Fruit fly (Drosophila melanogaster) whole organism, embryonic: Measurements from ENCODE around the gene CG31100.

Source experiments
- Aef1 ChIP-seq: fragments of 200-800 bp; sonication (Bioruptor generic); IDR thresholded peaks from 3 replicates; pipeline ENCODE4 v1.3.6; 2022; ENCODE audit warnings: missing biosample characterization, missing genetic modification characterization
- Atf-2 ChIP-seq: fragments of 200-800 bp; sonication (Bioruptor generic); optimal IDR thresholded peaks from 2 replicates; lab custom pipeline; 2016; ENCODE audit warnings: missing biosample characterization, missing genetic modification characterization
- Awh ChIP-seq: fragments of 200-800 bp; sonication (Bioruptor generic); IDR thresholded peaks from 2 replicates; pipeline ENCODE4, ENCODE4 v1.3.6; 2022; ENCODE audit warnings: missing biosample characterization, missing genetic modification characterization
- B-H2 ChIP-seq: fragments of 200-800 bp; sonication (Bioruptor generic); optimal IDR thresholded peaks from 2 replicates; lab custom pipeline; 2018; ENCODE audit warnings: missing biosample characterization, mild to moderate bottlenecking, missing genetic modification characterization
- CG11085 ChIP-seq: fragments of 200-800 bp; sonication (Bioruptor generic); IDR thresholded peaks from 2 replicates; pipeline ENCODE4 v1.3.6; 2022; ENCODE audit warnings: missing biosample characterization, missing genetic modification characterization
- CG12299 ChIP-seq: fragments of 200-800 bp; sonication (Bioruptor generic); optimal IDR thresholded peaks from 2 replicates; lab custom pipeline; 2018; ENCODE audit warnings: missing biosample characterization, mild to moderate bottlenecking, missing genetic modification characterization
- CG14860 ChIP-seq: fragments of 200-800 bp; sonication (Bioruptor generic); IDR thresholded peaks from 3 replicates; pipeline ENCODE4 v1.3.6; 2022; ENCODE audit warnings: missing biosample characterization, missing genetic modification characterization; ENCODE audit not compliant: partially characterized antibody
- CG1832 ChIP-seq: fragments of 200-800 bp; sonication (Bioruptor generic); optimal IDR thresholded peaks from 2 replicates; lab custom pipeline; 2017; ENCODE audit warnings: missing biosample characterization, mild to moderate bottlenecking, missing genetic modification characterization, inconsistent platforms
- CG18476 ChIP-seq: fragments of 200-800 bp; sonication (Bioruptor generic); optimal IDR thresholded peaks from 2 replicates; lab custom pipeline; 2016; ENCODE audit warnings: missing biosample characterization, mild to moderate bottlenecking, missing genetic modification characterization
- CG18619 ChIP-seq: fragments of 200-800 bp; sonication (Bioruptor generic); optimal IDR thresholded peaks from 3 replicates; lab custom pipeline; 2017; ENCODE audit warnings: missing biosample characterization, mild to moderate bottlenecking, missing genetic modification characterization
- CG30020 ChIP-seq: fragments of 200-800 bp; optimal IDR thresholded peaks from 2 replicates; lab custom pipeline; 2019; ENCODE audit warnings: missing biosample characterization, mild to moderate bottlenecking, missing genetic modification characterization, moderate library complexity
- CG3995 ChIP-seq: fragments of 200-800 bp; sonication (Bioruptor generic); optimal IDR thresholded peaks from 3 replicates; lab custom pipeline; 2016; ENCODE audit warnings: missing biosample characterization, missing genetic modification characterization
- CG4820 ChIP-seq: fragments of 200-800 bp; sonication (Bioruptor generic); optimal IDR thresholded peaks from 3 replicates; lab custom pipeline; 2016; ENCODE audit warnings: missing biosample characterization, missing genetic modification characterization
- CG5245 ChIP-seq: fragments of 200-800 bp; sonication (Bioruptor generic); optimal IDR thresholded peaks from 3 replicates; lab custom pipeline; 2016; ENCODE audit warnings: missing biosample characterization, missing genetic modification characterization
- CG6254 ChIP-seq: fragments of 200-800 bp; sonication (Bioruptor generic); optimal IDR thresholded peaks from 3 replicates; lab custom pipeline; 2017; ENCODE audit warnings: mild to moderate bottlenecking, missing biosample characterization, missing genetic modification reagents, missing genetic modification characterization
- CG6689 ChIP-seq: fragments of 200-800 bp; sonication (Bioruptor generic); IDR thresholded peaks from 2 replicates; pipeline ENCODE4 v1.3.6; 2022; ENCODE audit warnings: missing biosample characterization, missing genetic modification characterization
- CG6765 ChIP-seq: fragments of 200-800 bp; sonication (Bioruptor generic); optimal IDR thresholded peaks from 3 replicates; lab custom pipeline; 2017; ENCODE audit warnings: missing biosample characterization, mild to moderate bottlenecking, missing genetic modification characterization
- CG6854 ChIP-seq: fragments of 200-800 bp; sonication (Bioruptor generic); optimal IDR thresholded peaks from 3 replicates; lab custom pipeline; 2017; ENCODE audit warnings: missing biosample characterization, mild to moderate bottlenecking, missing genetic modification characterization
- CG8478 ChIP-seq: fragments of >200 bp; optimal IDR thresholded peaks from 2 replicates; lab custom pipeline; 2018
- CG8765 ChIP-seq: fragments of 200-800 bp; sonication (Bioruptor generic); IDR thresholded peaks from 2 replicates; pipeline ENCODE4 v1.3.6; 2022; ENCODE audit warnings: missing biosample characterization, missing genetic modification characterization
- Chrac-16 ChIP-seq: fragments of 200-800 bp; sonication (Bioruptor generic); optimal IDR thresholded peaks from 3 replicates; lab custom pipeline; 2016; ENCODE audit warnings: missing biosample characterization, missing genetic modification characterization
- CkIIα-i1 ChIP-seq: fragments of 200-800 bp; sonication (Bioruptor generic); IDR thresholded peaks from 2 replicates; pipeline ENCODE4 v1.3.6; 2022; ENCODE audit warnings: missing biosample characterization, missing genetic modification characterization
- CoRest ChIP-seq: fragments of 200-800 bp; sonication (Bioruptor generic); optimal IDR thresholded peaks from 3 replicates; lab custom pipeline; 2018; ENCODE audit warnings: missing biosample characterization, mild to moderate bottlenecking, missing genetic modification characterization, moderate library complexity
- Dp ChIP-seq: fragments of 200-800 bp; sonication (Bioruptor generic); optimal IDR thresholded peaks from 2 replicates; lab custom pipeline; 2018; ENCODE audit warnings: missing biosample characterization, mild to moderate bottlenecking, missing genetic modification characterization, moderate library complexity
- Elba2 ChIP-seq: fragments of 200-800 bp; sonication (Bioruptor generic); optimal IDR thresholded peaks from 3 replicates; lab custom pipeline; 2016; ENCODE audit warnings: missing biosample characterization, missing genetic modification characterization
- Ets97D ChIP-seq: fragments of 200-800 bp; sonication (Bioruptor generic); optimal IDR thresholded peaks from 3 replicates; lab custom pipeline; 2016; ENCODE audit warnings: missing biosample characterization, missing genetic modification characterization
- GATAe ChIP-seq: fragments of 200-800 bp; sonication (Bioruptor generic); conservative IDR thresholded peaks from 2 replicates; pipeline ENCODE4 v1.3.6; 2022; ENCODE audit warnings: missing biosample characterization, missing genetic modification characterization
- HLH4C ChIP-seq: fragments of 200-800 bp; sonication (Bioruptor generic); IDR thresholded peaks from 3 replicates; pipeline ENCODE4 v1.3.6; 2022; ENCODE audit warnings: missing biosample characterization, missing genetic modification characterization; ENCODE audit not compliant: partially characterized antibody
- HLH54F ChIP-seq: fragments of 200-800 bp; sonication (Bioruptor generic); optimal IDR thresholded peaks from 3 replicates; lab custom pipeline; 2016; ENCODE audit warnings: missing biosample characterization, missing genetic modification characterization
- Hr3 ChIP-seq: fragments of 200-800 bp; sonication (Bioruptor generic); optimal IDR thresholded peaks from 3 replicates; lab custom pipeline; 2016; ENCODE audit warnings: missing biosample characterization, missing genetic modification characterization
- Hr39 ChIP-seq: fragments of >200 bp; optimal IDR thresholded peaks from 2 replicates; lab custom pipeline; 2017
- Kr ChIP-seq: fragments of 200-800 bp; sonication (Bioruptor generic); optimal IDR thresholded peaks from 2 replicates; lab custom pipeline; 2017; ENCODE audit warnings: missing biosample characterization, mild to moderate bottlenecking, missing genetic modification characterization
- Lhr ChIP-seq: fragments of 200-800 bp; sonication (Bioruptor generic); optimal IDR thresholded peaks from 3 replicates; lab custom pipeline; 2017; ENCODE audit warnings: mild to moderate bottlenecking, missing biosample characterization, missing genetic modification reagents, missing genetic modification characterization
- Sin3A ChIP-seq: fragments of >200 bp; optimal IDR thresholded peaks from 2 replicates; lab custom pipeline; 2018
- Sox102F ChIP-seq: fragments of 200-800 bp; sonication (Bioruptor generic); optimal IDR thresholded peaks from 2 replicates; lab custom pipeline; 2018; ENCODE audit warnings: missing biosample characterization, mild to moderate bottlenecking, missing genetic modification characterization, moderate library complexity
- Spps ChIP-seq: fragments of 200-800 bp; sonication (Bioruptor generic); optimal IDR thresholded peaks from 2 replicates; lab custom pipeline; 2018; ENCODE audit warnings: missing biosample characterization, mild to moderate bottlenecking, missing genetic modification characterization
- Tbp ChIP-seq: fragments of >200 bp; optimal IDR thresholded peaks from 2 replicates; lab custom pipeline; 2018; ENCODE audit warnings: missing biosample characterization, missing genetic modification characterization
- bsh ChIP-seq, 2 experiments: fragments of 200-800 bp; sonication (Bioruptor generic); optimal IDR thresholded peaks; 2 replicates each; lab custom pipeline; 2017 to 2018; ENCODE audit warnings: mild to moderate bottlenecking in 2 of 2, missing biosample characterization in 2 of 2, missing genetic modification characterization in 2 of 2, moderate library complexity in 1 of 2
- ci ChIP-seq: fragments of 200-800 bp; sonication (Bioruptor generic); IDR thresholded peaks from 3 replicates; pipeline ENCODE4 v1.3.6; 2022; ENCODE audit warnings: missing biosample characterization, missing genetic modification characterization
- corto ChIP-seq: fragments of 200-800 bp; sonication (Bioruptor generic); optimal IDR thresholded peaks from 2 replicates; lab custom pipeline; 2016; ENCODE audit warnings: missing biosample characterization, mild to moderate bottlenecking, missing genetic modification characterization, moderate library complexity
- croc ChIP-seq: fragments of 200-800 bp; sonication (Bioruptor generic); conservative IDR thresholded peaks from 3 replicates; pipeline ENCODE4 v1.3.6; 2022; ENCODE audit warnings: missing biosample characterization, missing genetic modification characterization
- dimm ChIP-seq: fragments of 200-800 bp; sonication (Bioruptor generic); IDR thresholded peaks from 2 replicates; pipeline ENCODE4 v1.3.6; 2022; ENCODE audit warnings: missing biosample characterization, missing genetic modification characterization
- h ChIP-seq: fragments of >200 bp; optimal IDR thresholded peaks from 2 replicates; lab custom pipeline; 2017
- jumu ChIP-seq: fragments of 200-800 bp; sonication (Bioruptor generic); optimal IDR thresholded peaks from 3 replicates; lab custom pipeline; 2016; ENCODE audit warnings: missing biosample characterization, missing genetic modification characterization
- kah ChIP-seq: fragments of 200-800 bp; sonication (Bioruptor generic); optimal IDR thresholded peaks from 2 replicates; lab custom pipeline; 2018; ENCODE audit warnings: missing biosample characterization, mild to moderate bottlenecking, missing genetic modification characterization
- lov ChIP-seq, 2 experiments: fragments of 200-800 bp in 1 of 2; fragments of >200 bp in 1 of 2; sonication (Bioruptor generic) in 1 of 2; IDR thresholded peaks in 1 of 2; optimal IDR thresholded peaks in 1 of 2; 2 replicates in 1 of 2; 3 replicates in 1 of 2; pipeline versions ENCODE4 v1.3.6 to Lab custom; 2017 to 2022; ENCODE audit warnings: missing biosample characterization in 1 of 2, missing genetic modification characterization in 1 of 2
- peb ChIP-seq: fragments of 200-800 bp; sonication (Bioruptor generic); IDR thresholded peaks from 2 replicates; pipeline ENCODE4 v1.3.6; 2022; ENCODE audit warnings: missing biosample characterization, missing genetic modification characterization
- sens-2 ChIP-seq: fragments of 200-800 bp; sonication (Bioruptor generic); IDR thresholded peaks from 2 replicates; pipeline ENCODE4 v1.3.6; 2022; ENCODE audit warnings: missing biosample characterization, missing genetic modification characterization
- ssp ChIP-seq: fragments of 200-800 bp; sonication (Bioruptor generic); IDR thresholded peaks from 2 replicates; pipeline ENCODE4 v1.3.6; 2022; ENCODE audit warnings: missing biosample characterization, missing genetic modification characterization
- unc-4 ChIP-seq: fragments of 200-800 bp; sonication (Bioruptor generic); IDR thresholded peaks from 2 replicates; pipeline ENCODE4 v1.3.6; 2022; ENCODE audit warnings: missing biosample characterization, missing genetic modification characterization; ENCODE audit not compliant: partially characterized antibody
- vvl ChIP-seq: fragments of 200-800 bp; sonication (Bioruptor generic); IDR thresholded peaks from 2 replicates; pipeline ENCODE4 v1.3.6; 2022; ENCODE audit warnings: missing biosample characterization, missing genetic modification characterization
- yki ChIP-seq: fragments of >200 bp; optimal IDR thresholded peaks from 3 replicates; lab custom pipeline; 2018

The CG31100 gene

DNA sequence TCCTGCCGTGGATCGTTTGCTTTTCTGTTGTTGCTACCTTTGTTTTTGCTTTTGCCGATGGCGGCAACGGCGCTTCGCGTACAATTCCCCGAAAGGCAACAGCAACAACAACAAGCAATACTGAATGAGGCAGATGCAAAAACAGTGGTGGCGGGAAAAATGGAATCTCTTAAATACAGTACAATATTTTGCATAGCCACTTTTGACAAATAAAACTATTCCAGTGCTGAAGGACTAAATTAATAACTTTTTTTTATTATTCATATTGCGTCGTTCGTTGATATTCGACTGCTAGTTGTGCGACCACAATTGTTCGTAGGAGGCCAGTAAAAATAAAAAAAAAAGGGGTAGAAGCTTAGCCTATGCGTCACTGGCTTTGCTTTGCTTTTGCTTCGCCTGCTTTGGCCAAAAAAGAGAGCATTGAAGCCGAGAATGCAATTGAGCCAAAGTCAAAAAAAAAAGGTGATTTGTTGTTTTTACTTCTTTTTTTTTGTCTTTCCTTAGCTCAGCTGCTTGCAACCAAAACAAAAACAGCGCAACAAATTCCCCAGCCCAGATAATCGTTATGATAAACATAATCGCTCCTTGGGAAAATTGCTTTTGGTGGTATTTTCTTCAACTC lies 28.5 kb upstream of the CG31100 start (continued):
- TF ChIP-seq ci (peak; percentile 97), Dp (GFP tag; lab: Kevin White, UChicago) (no peak), Tbp (GFP tag; lab: Kevin White, UChicago) (no peak), croc (peak; percentile 78), ssp (GFP tag; lab: Robert Waterston, UW) (peak; percentile 78), CoRest (tag; lab: Kevin White, UChicago) (peak; percentile 84), yki (no peak), dimm (GFP tag; lab: Robert Waterston, UW) (no peak; the same call in 1 of the 2 replicates), Aef1 (GFP tag; lab: Robert Waterston, UW) (peak; percentile 92), HLH4C (GFP tag; lab: Robert Waterston, UW) (no peak), CG1832 (GFP tag; lab: Kevin White, UChicago) (no peak), CG3995 (GFP tag; lab: Kevin White, UChicago) (peak; percentile 47), GATAe (GFP tag; lab: Robert Waterston, UW) (peak; percentile 30; the same call in 1 of the 2 replicates), CG12299 (tag; lab: Kevin White, UChicago) (peak; percentile 76), CG5245 (peak; percentile 85), Hr3 (peak; percentile 82), Spps (tag; lab: Kevin White, UChicago) (peak; percentile 67), Kr (peak; percentile 20), Sox102F (GFP tag; lab: Kevin White, UChicago) (peak; percentile 96), CG6765 (GFP tag; lab: Kevin White, UChicago) (peak; percentile 46), Hr39 (lab: Kevin White, UChicago) (no peak), CG4820 (GFP tag; lab: Kevin White, UChicago) (peak; percentile 83), CG8478 (lab: Kevin White, UChicago) (no peak), Awh (GFP tag; lab: Robert Waterston, UW) (peak; percentile 94), vvl (GFP tag; lab: Robert Waterston, UW) (peak; percentile 92), corto (GFP tag; lab: Kevin White, UChicago) (peak; percentile 95), Atf-2 (GFP tag; lab: Kevin White, UChicago) (peak; percentile 55), Elba2 (GFP tag; lab: Kevin White, UChicago) (no peak), Lhr (GFP tag; lab: Kevin White, UChicago) (peak; percentile 46), Chrac-16 (GFP tag; lab: Kevin White, UChicago) (peak; percentile 82), CG30020 (tag; lab: Kevin White, UChicago) (peak; percentile 19), unc-4 (GFP tag; lab: Robert Waterston, UW) (no peak), jumu (GFP tag; lab: Kevin White, UChicago) (peak; percentile 72), B-H2 (GFP tag; lab: Kevin White, UChicago) (no peak), kah (GFP tag; lab: Kevin White, UChicago) (peak; percentile 47), h (lab: Kevin White, UChicago) (no peak), HLH54F (GFP tag; lab: Kevin White, UChicago) (peak; percentile 84), bsh (GFP tag; optimal IDR thresholded peaks at IDR 0.05; lab: Kevin White, UChicago) (peak; percentile 89 to 99), CG6254 (GFP tag; lab: Kevin White, UChicago) (peak; percentile 82), CG6854 (GFP tag; lab: Kevin White, UChicago) (peak; percentile 70), sens-2 (GFP tag; lab: Robert Waterston, UW) (peak; percentile 83), CG11085 (peak; percentile 74), Sin3A (lab: Kevin White, UChicago) (no peak), CG8765 (GFP tag; lab: Robert Waterston, UW) (peak; percentile 47; the same call in 1 of the 2 replicates), CG18619 (GFP tag; lab: Kevin White, UChicago) (peak; percentile 81), Ets97D (GFP tag; lab: Kevin White, UChicago) (peak; percentile 38), CkIIα-i1 (GFP tag; lab: Robert Waterston, UW) (peak; percentile 79), CG14860 (GFP tag; lab: Robert Waterston, UW) (no peak), peb (GFP tag; lab: Robert Waterston, UW) (peak; percentile 84), CG18476 (GFP tag; lab: Kevin White, UChicago) (peak; percentile 85), lov (optimal IDR thresholded peaks at IDR 0.05; lab: Kevin White, UChicago) (no peak), lov (GFP tag; IDR thresholded peaks at IDR 0.05; lab: Robert Waterston, UW) (peak; percentile 85), CG6689 (peak; percentile 89)
